Fruit fly (Drosophila melanogaster) whole organism, prepupa: ENCODE measurements around the gene CG10588.

Source experiments
- CG10631 ChIP-seq: fragments of 200-800 bp; sonication (Bioruptor generic); optimal IDR thresholded peaks from 2 replicates; lab custom pipeline; 2016; ENCODE audit warnings: missing biosample characterization, missing genetic modification characterization
- CG10669 ChIP-seq: fragments of 200-800 bp; sonication (Bioruptor generic); optimal IDR thresholded peaks from 3 replicates; lab custom pipeline; 2018; ENCODE audit warnings: missing biosample characterization, mild to moderate bottlenecking, missing genetic modification characterization, moderate library complexity
- CG11294 ChIP-seq: fragments of 200-800 bp; sonication (Bioruptor generic); IDR thresholded peaks from 2 replicates; pipeline ENCODE4 v1.3.6; 2022; ENCODE audit warnings: missing biosample characterization, missing genetic modification characterization
- CG11762 ChIP-seq: fragments of 200-800 bp; sonication (Bioruptor generic); optimal IDR thresholded peaks from 3 replicates; lab custom pipeline; 2016; ENCODE audit warnings: missing biosample characterization, missing genetic modification characterization; ENCODE audit not compliant: insufficient read depth
- CG11902 ChIP-seq: fragments of 200-800 bp; sonication (Bioruptor generic); optimal IDR thresholded peaks from 3 replicates; lab custom pipeline; 2016; ENCODE audit warnings: missing biosample characterization, missing genetic modification characterization
- CG15336 ChIP-seq: fragments of 200-800 bp; sonication (Bioruptor generic); IDR thresholded peaks from 2 replicates; pipeline ENCODE4 v1.3.6; 2022; ENCODE audit warnings: missing biosample characterization, missing genetic modification characterization
- CG1621 ChIP-seq: fragments of 200-800 bp; sonication (Bioruptor generic); optimal IDR thresholded peaks from 3 replicates; lab custom pipeline; 2018; ENCODE audit warnings: missing biosample characterization, mild to moderate bottlenecking, missing genetic modification characterization
- CG16779 ChIP-seq: fragments of 200-800 bp; sonication (Bioruptor generic); optimal IDR thresholded peaks from 3 replicates; lab custom pipeline; 2017; ENCODE audit warnings: missing biosample characterization, mild to moderate bottlenecking, missing genetic modification characterization
- CG3032 ChIP-seq: fragments of 200-800 bp; optimal IDR thresholded peaks from 2 replicates; lab custom pipeline; 2019; ENCODE audit warnings: missing biosample characterization, mild to moderate bottlenecking, missing genetic modification characterization, moderate library complexity
- CG32006 ChIP-seq: fragments of 200-800 bp; sonication (Bioruptor generic); optimal IDR thresholded peaks from 3 replicates; lab custom pipeline; 2017; ENCODE audit warnings: missing biosample characterization, mild to moderate bottlenecking, missing genetic modification characterization
- CG34406 ChIP-seq: fragments of 200-800 bp; sonication (Bioruptor generic); optimal IDR thresholded peaks from 3 replicates; lab custom pipeline; 2016; ENCODE audit warnings: missing biosample characterization, missing genetic modification characterization
- CG3919 ChIP-seq: fragments of 200-800 bp; sonication (Bioruptor generic); optimal IDR thresholded peaks from 3 replicates; lab custom pipeline; 2016; ENCODE audit warnings: missing biosample characterization, missing genetic modification characterization
- CG6163 ChIP-seq: fragments of 200-800 bp; sonication (Bioruptor generic); IDR thresholded peaks from 3 replicates; pipeline ENCODE4 v1.3.6; 2022; ENCODE audit warnings: missing biosample characterization, missing genetic modification characterization
- CG6276 ChIP-seq: fragments of 200-800 bp; sonication (Bioruptor generic); optimal IDR thresholded peaks from 2 replicates; lab custom pipeline; 2017; ENCODE audit warnings: missing biosample characterization, mild to moderate bottlenecking, missing genetic modification characterization
- CG6808 ChIP-seq: fragments of 200-800 bp; sonication (Bioruptor generic); optimal IDR thresholded peaks from 3 replicates; lab custom pipeline; 2017; ENCODE audit warnings: missing biosample characterization, missing genetic modification characterization, mild to moderate bottlenecking, moderate library complexity, missing genetic modification reagents
- CG6854 ChIP-seq: fragments of 200-800 bp; sonication (Bioruptor generic); optimal IDR thresholded peaks from 2 replicates; lab custom pipeline; 2017; ENCODE audit warnings: missing biosample characterization, mild to moderate bottlenecking, missing genetic modification characterization
- CG7368 ChIP-seq: fragments of 200-800 bp; sonication (Bioruptor generic); optimal IDR thresholded peaks from 3 replicates; lab custom pipeline; 2016; ENCODE audit warnings: missing biosample characterization, missing genetic modification characterization
- CG8119 ChIP-seq: fragments of 200-800 bp; sonication (Bioruptor generic); IDR thresholded peaks from 3 replicates; pipeline ENCODE4 v1.3.6; 2022; ENCODE audit warnings: missing biosample characterization, missing genetic modification characterization
- Eip75B ChIP-seq: fragments of 200-800 bp; sonication (Bioruptor generic); optimal IDR thresholded peaks from 3 replicates; lab custom pipeline; 2016; ENCODE audit warnings: missing biosample characterization, missing genetic modification characterization
- Eip93F ChIP-seq: fragments of 200-800 bp; sonication (Bioruptor generic); optimal IDR thresholded peaks from 2 replicates; lab custom pipeline; 2016; ENCODE audit warnings: missing biosample characterization, mild to moderate bottlenecking, missing genetic modification characterization
- Ets21C ChIP-seq: fragments of 200-800 bp; sonication (Bioruptor generic); optimal IDR thresholded peaks from 3 replicates; lab custom pipeline; 2016; ENCODE audit warnings: missing biosample characterization, missing genetic modification characterization
- Ets96B ChIP-seq: fragments of 200-800 bp; optimal IDR thresholded peaks from 2 replicates; lab custom pipeline; 2019; ENCODE audit warnings: missing biosample characterization, mild to moderate bottlenecking, missing genetic modification characterization, moderate library complexity
- Gug ChIP-seq: fragments of 200-800 bp; sonication (Bioruptor generic); IDR thresholded peaks from 2 replicates; pipeline ENCODE4 v1.3.6; 2022; ENCODE audit warnings: missing biosample characterization, missing genetic modification characterization
- Hr38 ChIP-seq: sonication (Bioruptor generic); optimal IDR thresholded peaks from 2 replicates; lab custom pipeline; 2016; ENCODE audit warnings: missing biosample characterization, missing genetic modification characterization
- Hr39 ChIP-seq: fragments of 200-800 bp; sonication (Bioruptor generic); optimal IDR thresholded peaks from 2 replicates; lab custom pipeline; 2016; ENCODE audit warnings: missing biosample characterization, missing genetic modification characterization
- Hr4 ChIP-seq: fragments of 200-800 bp; sonication (Bioruptor generic); optimal IDR thresholded peaks from 3 replicates; lab custom pipeline; 2016; ENCODE audit warnings: missing biosample characterization, missing genetic modification characterization
- Lpt ChIP-seq: fragments of 200-800 bp; sonication (Bioruptor generic); optimal IDR thresholded peaks from 3 replicates; lab custom pipeline; 2016; ENCODE audit warnings: missing biosample characterization, missing genetic modification characterization
- Met ChIP-seq: fragments of 200-800 bp; sonication (Bioruptor generic); optimal IDR thresholded peaks from 3 replicates; lab custom pipeline; 2016; ENCODE audit warnings: missing biosample characterization, missing genetic modification characterization
- OdsH ChIP-seq: fragments of 200-800 bp; sonication (Bioruptor generic); optimal IDR thresholded peaks from 3 replicates; lab custom pipeline; 2016; ENCODE audit warnings: missing biosample characterization, missing genetic modification characterization
- Smox ChIP-seq: fragments of 200-800 bp; sonication (Bioruptor generic); optimal IDR thresholded peaks from 3 replicates; lab custom pipeline; 2016; ENCODE audit warnings: missing biosample characterization, missing genetic modification characterization
- Sox102F ChIP-seq: fragments of 200-800 bp; sonication (Bioruptor generic); optimal IDR thresholded peaks from 2 replicates; lab custom pipeline; 2016; ENCODE audit warnings: missing biosample characterization, mild to moderate bottlenecking, missing genetic modification characterization
- Sox15 ChIP-seq: fragments of 200-800 bp; sonication (Bioruptor generic); optimal IDR thresholded peaks from 3 replicates; lab custom pipeline; 2016; ENCODE audit warnings: missing biosample characterization, missing genetic modification characterization
- achi ChIP-seq: fragments of 200-800 bp; sonication (Bioruptor generic); optimal IDR thresholded peaks from 3 replicates; lab custom pipeline; 2016; ENCODE audit warnings: missing biosample characterization, missing genetic modification characterization
- acj6 ChIP-seq: fragments of 200-800 bp; sonication (Bioruptor generic); optimal IDR thresholded peaks from 3 replicates; lab custom pipeline; 2016; ENCODE audit warnings: missing biosample characterization, missing genetic modification characterization
- cyc ChIP-seq: fragments of 200-800 bp; sonication (Bioruptor generic); optimal IDR thresholded peaks from 3 replicates; lab custom pipeline; 2016; ENCODE audit warnings: missing biosample characterization, missing genetic modification characterization
- dac ChIP-seq: fragments of 200-800 bp; sonication (Bioruptor generic); optimal IDR thresholded peaks from 2 replicates; lab custom pipeline; 2017; ENCODE audit warnings: missing biosample characterization, mild to moderate bottlenecking, missing genetic modification characterization
- dsx ChIP-seq: fragments of 200-800 bp; optimal IDR thresholded peaks from 3 replicates; lab custom pipeline; 2019; ENCODE audit warnings: missing biosample characterization, mild to moderate bottlenecking, missing genetic modification characterization, moderate library complexity; ENCODE audit not compliant: poor library complexity, severe bottlenecking
- eg ChIP-seq: fragments of 200-800 bp; sonication (Bioruptor generic); IDR thresholded peaks from 3 replicates; pipeline ENCODE4 v1.3.6; 2022; ENCODE audit warnings: missing biosample characterization, missing genetic modification characterization
- esn ChIP-seq: fragments of 200-800 bp; sonication (Bioruptor generic); optimal IDR thresholded peaks from 2 replicates; lab custom pipeline; 2016; ENCODE audit warnings: missing biosample characterization, mild to moderate bottlenecking, missing genetic modification characterization, moderate library complexity
- fd85E ChIP-seq: fragments of 200-800 bp; sonication (Bioruptor generic); optimal IDR thresholded peaks from 3 replicates; lab custom pipeline; 2016; ENCODE audit warnings: missing biosample characterization, missing genetic modification characterization
- fkh ChIP-seq: fragments of 200-800 bp; sonication (Bioruptor generic); optimal IDR thresholded peaks from 3 replicates; lab custom pipeline; 2017; ENCODE audit warnings: missing biosample characterization, mild to moderate bottlenecking, missing genetic modification characterization, moderate library complexity
- net ChIP-seq: fragments of 200-800 bp; sonication (Bioruptor generic); optimal IDR thresholded peaks from 3 replicates; lab custom pipeline; 2016; ENCODE audit warnings: missing biosample characterization, missing genetic modification characterization
- pdm3 ChIP-seq: fragments of 200-800 bp; sonication (Bioruptor generic); optimal IDR thresholded peaks from 3 replicates; lab custom pipeline; 2016; ENCODE audit warnings: missing biosample characterization, missing genetic modification characterization
- salr ChIP-seq, 2 experiments: fragments of 200-800 bp; sonication (Bioruptor generic); optimal IDR thresholded peaks; 3 replicates each; lab custom pipeline; 2016 to 2018; ENCODE audit warnings: missing biosample characterization in 2 of 2, missing genetic modification characterization in 2 of 2, mild to moderate bottlenecking in 1 of 2
- ss ChIP-seq, 2 experiments: fragments of 200-800 bp; sonication (Bioruptor generic); optimal IDR thresholded peaks; 2 replicates in 1 of 2; 3 replicates in 1 of 2; lab custom pipeline; 2017 to 2018; ENCODE audit warnings: mild to moderate bottlenecking in 2 of 2, missing biosample characterization in 2 of 2, missing genetic modification characterization in 2 of 2, moderate library complexity in 1 of 2
- topi ChIP-seq: fragments of 200-800 bp; sonication (Bioruptor generic); optimal IDR thresholded peaks from 3 replicates; lab custom pipeline; 2016; ENCODE audit warnings: missing biosample characterization, missing genetic modification characterization
- vri ChIP-seq: fragments of 200-800 bp; sonication (Bioruptor generic); optimal IDR thresholded peaks from 3 replicates; lab custom pipeline; 2016; ENCODE audit warnings: missing biosample characterization, mild to moderate bottlenecking, missing genetic modification characterization

The CG10588 gene

DNA sequence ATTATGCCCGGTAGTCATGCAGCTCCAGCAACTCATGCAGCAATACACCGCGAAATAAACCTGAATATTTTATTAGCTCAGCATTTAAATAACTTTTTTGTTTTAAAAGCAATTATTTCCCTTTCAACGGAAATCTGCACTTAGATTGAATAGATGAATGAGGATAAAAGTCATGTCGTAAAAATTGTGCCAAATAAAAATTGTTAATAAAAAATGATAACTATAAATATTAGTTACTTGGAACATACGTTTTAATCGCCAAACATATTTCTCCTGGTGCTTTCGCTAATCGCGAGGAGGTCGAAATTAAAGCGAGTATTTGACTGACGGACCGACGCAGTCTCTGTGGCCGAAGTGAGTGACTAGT lies 4.6 kb upstream of the CG10588 start (continued):
- TF ChIP-seq cyc (GFP tag; lab: Kevin White, UChicago): peak; percentile 13
- TF ChIP-seq Met (GFP tag; lab: Kevin White, UChicago): peak; percentile 70
- TF ChIP-seq eg (GFP tag; lab: Robert Waterston, UW): peak; percentile 37; the same call in 1 of the 3 replicates
- no peak for TF ChIP-seq CG6854 (GFP tag; lab: Kevin White, UChicago)
- peak; percentile 72 for TF ChIP-seq CG10669
- peak; percentile 47 for TF ChIP-seq Sox102F
- peak; percentile 27 for TF ChIP-seq Sox15 (GFP tag; lab: Kevin White, UChicago)
- TF ChIP-seq Eip75B (GFP tag; lab: Kevin White, UChicago): peak; percentile 30
- peak; percentile 73 for TF ChIP-seq CG6808 (GFP tag; lab: Kevin White, UChicago)
- TF ChIP-seq dac (GFP tag; lab: Kevin White, UChicago): no peak
- TF ChIP-seq CG3032: peak; percentile 73
- TF ChIP-seq Hr39 (GFP tag; lab: Kevin White, UChicago): peak; percentile 46
- TF ChIP-seq Hr38 (GFP tag; lab: Kevin White, UChicago): no peak
- TF ChIP-seq CG32006 (GFP tag; lab: Kevin White, UChicago): peak; percentile 51
- TF ChIP-seq CG7368 (GFP tag; lab: Kevin White, UChicago): no peak
- peak; percentile 59 for TF ChIP-seq CG34406 (GFP tag; lab: Kevin White, UChicago)
- peak; percentile 46 for TF ChIP-seq CG6163 (GFP tag; lab: Robert Waterston, UW)

DNA sequence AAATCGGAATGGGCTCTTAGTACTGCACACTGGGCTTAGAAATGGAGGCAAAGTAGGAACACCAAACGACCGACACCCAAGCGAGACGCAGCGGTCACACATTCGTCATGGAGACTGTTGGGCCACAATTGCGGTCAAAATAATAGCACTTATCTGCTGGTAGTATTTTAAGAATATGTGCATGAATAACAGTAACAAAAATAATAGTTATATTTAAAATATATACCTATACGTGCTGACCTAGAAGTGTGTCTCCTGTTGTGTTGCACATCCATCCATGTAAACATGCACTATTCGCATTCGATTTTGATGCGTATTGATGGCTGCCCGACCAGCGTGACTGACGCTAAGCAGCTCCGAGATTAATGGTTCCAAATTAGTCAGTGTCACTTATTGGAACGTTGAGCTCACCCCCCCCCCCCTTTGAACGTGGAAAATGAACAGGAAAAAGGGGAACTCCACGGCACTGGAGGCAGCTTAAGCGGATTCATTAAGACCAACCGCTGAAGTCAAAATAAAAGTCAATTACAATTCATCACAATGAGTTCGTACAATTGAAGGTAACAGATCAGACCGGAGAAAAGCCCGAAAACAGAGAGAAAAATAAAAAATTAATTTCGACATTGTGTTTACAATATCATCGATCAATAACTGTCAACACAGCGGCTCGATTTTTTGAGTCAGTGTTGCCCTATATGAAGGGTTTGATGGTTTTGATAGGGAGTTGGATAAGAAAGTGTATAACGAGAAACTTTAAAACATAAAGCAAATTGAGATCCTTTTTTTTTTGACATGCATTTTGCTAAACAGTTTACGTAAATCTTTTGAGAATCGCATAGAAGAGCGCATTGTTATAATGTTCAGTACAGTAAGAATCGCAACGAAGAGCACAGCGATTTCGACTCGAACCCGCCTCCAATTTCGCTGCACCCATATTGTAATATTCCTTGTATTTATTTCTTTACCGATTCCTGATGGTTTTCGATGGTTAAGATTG lies 3.8 kb upstream of the CG10588 start:
- TF ChIP-seq Ets96B (tag; lab: Kevin White, UChicago): peak; percentile 14
- peak; percentile 18 for TF ChIP-seq Eip75B (GFP tag; lab: Kevin White, UChicago)
- TF ChIP-seq CG11762: no peak
- peak; percentile 2 for TF ChIP-seq vri (GFP tag; lab: Kevin White, UChicago)
- TF ChIP-seq topi: peak; percentile 58
- TF ChIP-seq esn (GFP tag; lab: Kevin White, UChicago): peak; percentile 67
- TF ChIP-seq CG15336 (GFP tag; lab: Robert Waterston, UW): peak; percentile 45
- TF ChIP-seq CG32006 (GFP tag; lab: Kevin White, UChicago): no peak
- no peak for TF ChIP-seq CG10631 (GFP tag; lab: Kevin White, UChicago)
- no peak for TF ChIP-seq fd85E (GFP tag; lab: Kevin White, UChicago)
- no peak for TF ChIP-seq CG16779 (tag; lab: Kevin White, UChicago)
- TF ChIP-seq Hr4 (GFP tag; lab: Kevin White, UChicago): no peak
- TF ChIP-seq CG11902 (GFP tag; lab: Kevin White, UChicago): peak; percentile 57
- TF ChIP-seq CG6276 (GFP tag; lab: Kevin White, UChicago): no peak
- TF ChIP-seq Hr38 (GFP tag; lab: Kevin White, UChicago): no peak
- peak; percentile 36 for TF ChIP-seq Ets21C
- 0 out of 3 replicates have a peak, but pooled peaks have one; percentile 12 for TF ChIP-seq CG8119
- peak; percentile 80 for TF ChIP-seq CG6163 (GFP tag; lab: Robert Waterston, UW)
- TF ChIP-seq pdm3 (GFP tag; lab: Kevin White, UChicago): peak; percentile 51
- peak; percentile 35 for TF ChIP-seq achi (GFP tag; lab: Kevin White, UChicago)
- no peak for TF ChIP-seq CG6808 (GFP tag; lab: Kevin White, UChicago)
- TF ChIP-seq dac (GFP tag; lab: Kevin White, UChicago): no peak
- TF ChIP-seq acj6 (GFP tag; lab: Kevin White, UChicago): peak; percentile 54
- TF ChIP-seq net (GFP tag; lab: Kevin White, UChicago): no peak
- peak; percentile 47 for TF ChIP-seq CG3919
- TF ChIP-seq Sox102F: peak; percentile 35
- no peak for TF ChIP-seq CG1621
- TF ChIP-seq dsx (GFP tag; lab: Kevin White, UChicago): no peak
- no peak for TF ChIP-seq Lpt
- TF ChIP-seq Gug (GFP tag; lab: Robert Waterston, UW): peak; percentile 45
- TF ChIP-seq salr (GFP tag; optimal IDR thresholded peaks at IDR 0.05; lab: Kevin White, UChicago): no peak
- TF ChIP-seq fkh (GFP tag; lab: Kevin White, UChicago): no peak
- peak; percentile 40 for TF ChIP-seq OdsH
- no peak for TF ChIP-seq CG11294 (GFP tag; lab: Robert Waterston, UW)
- no peak for TF ChIP-seq ss (GFP tag; optimal IDR thresholded peaks at IDR 0.05; lab: Kevin White, UChicago)
- peak; percentile 58 for TF ChIP-seq Smox (GFP tag; lab: Kevin White, UChicago)
- no peak for TF ChIP-seq Eip93F (GFP tag; lab: Kevin White, UChicago)
